Fruit fly (Drosophila melanogaster): ENCODE measurements around the gene CG11151.

The CG11151 gene

DNA sequence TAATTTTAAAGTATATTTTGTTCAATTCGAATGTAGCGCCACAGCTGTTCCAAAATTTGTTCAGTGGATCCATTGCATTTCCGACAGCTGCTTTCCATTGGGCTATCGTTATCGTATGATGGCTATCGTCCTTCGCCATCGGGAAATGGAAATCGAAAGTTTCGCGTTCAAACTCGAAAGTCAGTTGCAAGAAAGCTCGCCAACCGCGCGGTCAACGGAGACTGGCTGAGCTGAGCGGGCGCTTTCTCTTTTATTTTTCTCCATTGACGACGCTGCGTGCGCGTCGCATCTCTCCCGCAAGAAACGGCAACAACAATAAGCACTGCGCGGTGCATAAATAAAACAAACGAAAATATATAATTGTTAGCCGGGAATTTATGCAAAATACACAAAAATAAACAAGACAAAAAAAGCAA is 44.0 kb downstream of the CG11151 start, which contains the start of gene inaE (continued):
- TF ChIP-seq ATbp (GFP tag; optimal IDR thresholded peaks at IDR 0.05) = no peak
- TF ChIP-seq CG3407 (GFP tag; optimal IDR thresholded peaks at IDR 0.05) = no peak
- no peak for TF ChIP-seq croc (GFP tag; conservative IDR thresholded peaks at IDR 0.05)
- TF ChIP-seq Hsf (GFP tag; optimal IDR thresholded peaks at IDR 0.05) = no peak
- TF ChIP-seq D (optimal IDR thresholded peaks at IDR 0.05) = no peak
- no peak for TF ChIP-seq D (GFP tag; optimal IDR thresholded peaks at IDR 0.05)
- no peak for TF ChIP-seq Sry-β (GFP tag; optimal IDR thresholded peaks at IDR 0.05)
- TF ChIP-seq ab (GFP tag; optimal IDR thresholded peaks at IDR 0.05) = no peak
- no peak for TF ChIP-seq CG6689 (GFP tag; IDR thresholded peaks at IDR 0.05)
- no peak for TF ChIP-seq CG2875 (GFP tag; optimal IDR thresholded peaks at IDR 0.05)
- TF ChIP-seq CG15601 (tag; optimal IDR thresholded peaks at IDR 0.05) = peak; percentile 21
- TF ChIP-seq slou (GFP tag; optimal IDR thresholded peaks at IDR 0.05) = no peak
- TF ChIP-seq dati (GFP tag; IDR thresholded peaks at IDR 0.05) = no peak
- TF ChIP-seq amos (GFP tag; IDR thresholded peaks at IDR 0.05; ENCODE audit: partially characterized antibody) = peak; percentile 45; the same call in 1 of the 2 replicates
- TF ChIP-seq NC2β (GFP tag; optimal IDR thresholded peaks at IDR 0.05) = no peak
- TF ChIP-seq Pdp1 (GFP tag; optimal IDR thresholded peaks at IDR 0.05) = no peak
- TF ChIP-seq CG5180 (GFP tag; optimal IDR thresholded peaks at IDR 0.05) = peak; percentile 84
- no peak; the same call in 2 of the 3 replicates for TF ChIP-seq ci (GFP tag; IDR thresholded peaks at IDR 0.05)
- no peak for TF ChIP-seq corto (GFP tag; optimal IDR thresholded peaks at IDR 0.05)
- TF ChIP-seq sens (GFP tag) = peak; percentile 57
- TF ChIP-seq CG2202 (tag; optimal IDR thresholded peaks at IDR 0.05) = no peak
- no peak for TF ChIP-seq CG18599 (GFP tag; optimal IDR thresholded peaks at IDR 0.05)
- TF ChIP-seq fu2 (GFP tag; optimal IDR thresholded peaks at IDR 0.05) = no peak
- TF ChIP-seq Taf1 (GFP tag; IDR thresholded peaks at IDR 0.05) = no peak
- TF ChIP-seq nom (GFP tag; optimal IDR thresholded peaks at IDR 0.05) = peak; percentile 23
- TF ChIP-seq gsb-n (tag; optimal IDR thresholded peaks at IDR 0.05) = no peak
- TF ChIP-seq CG11504 (tag; optimal IDR thresholded peaks at IDR 0.05) = peak; percentile 16
- TF ChIP-seq E2f1 (GFP tag; IDR thresholded peaks at IDR 0.05) = no peak
- peak; percentile 26 for TF ChIP-seq HmgZ (tag; optimal IDR thresholded peaks at IDR 0.05)
- TF ChIP-seq da (GFP tag; optimal IDR thresholded peaks at IDR 0.05) = no peak
- no peak for TF ChIP-seq CG11695 (GFP tag; IDR thresholded peaks at IDR 0.05)
- TF ChIP-seq CG14860 (GFP tag; IDR thresholded peaks at IDR 0.05; ENCODE audit: partially characterized antibody) = 0 out of 3 replicates have a peak, but pooled peaks have one; percentile 35
- TF ChIP-seq eve (GFP tag; optimal IDR thresholded peaks at IDR 0.05) = no peak
- TF ChIP-seq bbx (GFP tag; IDR thresholded peaks at IDR 0.05; ENCODE audit: partially characterized antibody) = peak; percentile 73
- no peak for TF ChIP-seq Mrtf (GFP tag; IDR thresholded peaks at IDR 0.05)
- TF ChIP-seq CG13624 (GFP tag; optimal IDR thresholded peaks at IDR 0.05) = no peak
- TF ChIP-seq cwo (GFP tag; optimal IDR thresholded peaks at IDR 0.05) = no peak
- no peak for TF ChIP-seq CG8388 (GFP tag; optimal IDR thresholded peaks at IDR 0.05)
- TF ChIP-seq Stat92E (GFP tag; optimal IDR thresholded peaks at IDR 0.05) = peak in 1 of 3 experiments; percentile 63
- TF ChIP-seq CG8924 (tag; optimal IDR thresholded peaks at IDR 0.05) = peak; percentile 1
- TF ChIP-seq CG17385 (GFP tag; optimal IDR thresholded peaks at IDR 0.05) = no peak
- no peak for TF ChIP-seq org-1 (GFP tag; optimal IDR thresholded peaks at IDR 0.05)
- TF ChIP-seq CG32772 (GFP tag; IDR thresholded peaks at IDR 0.05) = no peak
- TF ChIP-seq rib (GFP tag; IDR thresholded peaks at IDR 0.05) = peak; percentile 60
- no peak for TF ChIP-seq CG6813 (GFP tag; optimal IDR thresholded peaks at IDR 0.05)
- TF ChIP-seq CG31365 (tag; optimal IDR thresholded peaks at IDR 0.05) = no peak
- peak; percentile 40; the same call in 1 of the 3 replicates for TF ChIP-seq row (GFP tag; IDR thresholded peaks at IDR 0.05)
- no peak for TF ChIP-seq odd (GFP tag; optimal IDR thresholded peaks at IDR 0.05)
- no peak for TF ChIP-seq Bteb2 (GFP tag; optimal IDR thresholded peaks at IDR 0.05)
- no peak for TF ChIP-seq CG8281 (tag; optimal IDR thresholded peaks at IDR 0.05)
- TF ChIP-seq wek (GFP tag; optimal IDR thresholded peaks at IDR 0.05) = no peak
